Fruit fly (Drosophila melanogaster) whole organism, prepupa: ENCODE measurements around the gene CG13082.

Experiments used
- CG10669 ChIP-seq: fragments of 200-800 bp; sonication (Bioruptor generic); optimal IDR thresholded peaks from 3 replicates; lab custom pipeline; 2018; ENCODE audit warnings: missing biosample characterization, mild to moderate bottlenecking, missing genetic modification characterization, moderate library complexity
- CG11294 ChIP-seq: fragments of 200-800 bp; sonication (Bioruptor generic); IDR thresholded peaks from 2 replicates; pipeline ENCODE4 v1.3.6; 2022; ENCODE audit warnings: missing biosample characterization, missing genetic modification characterization
- CG11902 ChIP-seq: fragments of 200-800 bp; sonication (Bioruptor generic); optimal IDR thresholded peaks from 3 replicates; lab custom pipeline; 2016; ENCODE audit warnings: missing biosample characterization, missing genetic modification characterization
- CG1621 ChIP-seq: fragments of 200-800 bp; sonication (Bioruptor generic); optimal IDR thresholded peaks from 3 replicates; lab custom pipeline; 2018; ENCODE audit warnings: missing biosample characterization, mild to moderate bottlenecking, missing genetic modification characterization
- CG32006 ChIP-seq: fragments of 200-800 bp; sonication (Bioruptor generic); optimal IDR thresholded peaks from 3 replicates; lab custom pipeline; 2017; ENCODE audit warnings: missing biosample characterization, mild to moderate bottlenecking, missing genetic modification characterization
- CG34406 ChIP-seq: fragments of 200-800 bp; sonication (Bioruptor generic); optimal IDR thresholded peaks from 3 replicates; lab custom pipeline; 2016; ENCODE audit warnings: missing biosample characterization, missing genetic modification characterization
- CG4318 ChIP-seq: fragments of 200-800 bp; sonication (Bioruptor generic); optimal IDR thresholded peaks from 3 replicates; lab custom pipeline; 2017; ENCODE audit warnings: missing biosample characterization, mild to moderate bottlenecking, missing genetic modification characterization
- CG6792 ChIP-seq: fragments of 200-800 bp; sonication (Bioruptor generic); optimal IDR thresholded peaks from 3 replicates; lab custom pipeline; 2016; ENCODE audit warnings: missing biosample characterization, missing genetic modification characterization
- CG6854 ChIP-seq: fragments of 200-800 bp; sonication (Bioruptor generic); optimal IDR thresholded peaks from 2 replicates; lab custom pipeline; 2017; ENCODE audit warnings: missing biosample characterization, mild to moderate bottlenecking, missing genetic modification characterization
- CG7368 ChIP-seq: fragments of 200-800 bp; sonication (Bioruptor generic); optimal IDR thresholded peaks from 3 replicates; lab custom pipeline; 2016; ENCODE audit warnings: missing biosample characterization, missing genetic modification characterization
- CG8119 ChIP-seq: fragments of 200-800 bp; sonication (Bioruptor generic); IDR thresholded peaks from 3 replicates; pipeline ENCODE4 v1.3.6; 2022; ENCODE audit warnings: missing biosample characterization, missing genetic modification characterization
- CG8632 ChIP-seq: fragments of 200-800 bp; sonication (Bioruptor generic); optimal IDR thresholded peaks from 3 replicates; lab custom pipeline; 2016; ENCODE audit warnings: missing biosample characterization, missing genetic modification characterization
- Eip75B ChIP-seq: fragments of 200-800 bp; sonication (Bioruptor generic); optimal IDR thresholded peaks from 3 replicates; lab custom pipeline; 2016; ENCODE audit warnings: missing biosample characterization, missing genetic modification characterization
- Eip78C ChIP-seq: fragments of 200-800 bp; sonication (Bioruptor generic); peaks from one replicate; lab custom pipeline; 2016; ENCODE audit warnings: missing biosample characterization, missing genetic modification characterization
- Eip93F ChIP-seq: fragments of 200-800 bp; sonication (Bioruptor generic); optimal IDR thresholded peaks from 2 replicates; lab custom pipeline; 2016; ENCODE audit warnings: missing biosample characterization, mild to moderate bottlenecking, missing genetic modification characterization
- Ets96B ChIP-seq: fragments of 200-800 bp; optimal IDR thresholded peaks from 2 replicates; lab custom pipeline; 2019; ENCODE audit warnings: missing biosample characterization, mild to moderate bottlenecking, missing genetic modification characterization, moderate library complexity
- Hr38 ChIP-seq: sonication (Bioruptor generic); optimal IDR thresholded peaks from 2 replicates; lab custom pipeline; 2016; ENCODE audit warnings: missing biosample characterization, missing genetic modification characterization
- Hr39 ChIP-seq: fragments of 200-800 bp; sonication (Bioruptor generic); optimal IDR thresholded peaks from 2 replicates; lab custom pipeline; 2016; ENCODE audit warnings: missing biosample characterization, missing genetic modification characterization
- Hr4 ChIP-seq: fragments of 200-800 bp; sonication (Bioruptor generic); optimal IDR thresholded peaks from 3 replicates; lab custom pipeline; 2016; ENCODE audit warnings: missing biosample characterization, missing genetic modification characterization
- Smox ChIP-seq: fragments of 200-800 bp; sonication (Bioruptor generic); optimal IDR thresholded peaks from 3 replicates; lab custom pipeline; 2016; ENCODE audit warnings: missing biosample characterization, missing genetic modification characterization
- Sox102F ChIP-seq: fragments of 200-800 bp; sonication (Bioruptor generic); optimal IDR thresholded peaks from 2 replicates; lab custom pipeline; 2016; ENCODE audit warnings: missing biosample characterization, mild to moderate bottlenecking, missing genetic modification characterization
- achi ChIP-seq: fragments of 200-800 bp; sonication (Bioruptor generic); optimal IDR thresholded peaks from 3 replicates; lab custom pipeline; 2016; ENCODE audit warnings: missing biosample characterization, missing genetic modification characterization
- dac ChIP-seq: fragments of 200-800 bp; sonication (Bioruptor generic); optimal IDR thresholded peaks from 2 replicates; lab custom pipeline; 2017; ENCODE audit warnings: missing biosample characterization, mild to moderate bottlenecking, missing genetic modification characterization
- dsx ChIP-seq: fragments of 200-800 bp; optimal IDR thresholded peaks from 3 replicates; lab custom pipeline; 2019; ENCODE audit warnings: missing biosample characterization, mild to moderate bottlenecking, missing genetic modification characterization, moderate library complexity; ENCODE audit not compliant: poor library complexity, severe bottlenecking
- eg ChIP-seq: fragments of 200-800 bp; sonication (Bioruptor generic); IDR thresholded peaks from 3 replicates; pipeline ENCODE4 v1.3.6; 2022; ENCODE audit warnings: missing biosample characterization, missing genetic modification characterization
- fd59A ChIP-seq: fragments of 200-800 bp; sonication (Bioruptor generic); optimal IDR thresholded peaks from 2 replicates; lab custom pipeline; 2017; ENCODE audit warnings: missing biosample characterization, mild to moderate bottlenecking, missing genetic modification characterization, missing genetic modification reagents
- fd85E ChIP-seq: fragments of 200-800 bp; sonication (Bioruptor generic); optimal IDR thresholded peaks from 3 replicates; lab custom pipeline; 2016; ENCODE audit warnings: missing biosample characterization, missing genetic modification characterization
- fkh ChIP-seq: fragments of 200-800 bp; sonication (Bioruptor generic); optimal IDR thresholded peaks from 3 replicates; lab custom pipeline; 2017; ENCODE audit warnings: missing biosample characterization, mild to moderate bottlenecking, missing genetic modification characterization, moderate library complexity
- lz ChIP-seq: fragments of 200-800 bp; sonication (Bioruptor generic); optimal IDR thresholded peaks from 3 replicates; lab custom pipeline; 2016; ENCODE audit warnings: missing biosample characterization, missing genetic modification characterization
- net ChIP-seq: fragments of 200-800 bp; sonication (Bioruptor generic); optimal IDR thresholded peaks from 3 replicates; lab custom pipeline; 2016; ENCODE audit warnings: missing biosample characterization, missing genetic modification characterization
- pdm3 ChIP-seq: fragments of 200-800 bp; sonication (Bioruptor generic); optimal IDR thresholded peaks from 3 replicates; lab custom pipeline; 2016; ENCODE audit warnings: missing biosample characterization, missing genetic modification characterization
- salr ChIP-seq, 2 experiments: fragments of 200-800 bp; sonication (Bioruptor generic); optimal IDR thresholded peaks; 3 replicates each; lab custom pipeline; 2016 to 2018; ENCODE audit warnings: missing biosample characterization in 2 of 2, missing genetic modification characterization in 2 of 2, mild to moderate bottlenecking in 1 of 2
- spab ChIP-seq: fragments of 200-800 bp; sonication (Bioruptor generic); optimal IDR thresholded peaks from 2 replicates; lab custom pipeline; 2017; ENCODE audit warnings: missing biosample characterization, mild to moderate bottlenecking, missing genetic modification characterization, missing genetic modification reagents
- ss ChIP-seq, 2 experiments: fragments of 200-800 bp; sonication (Bioruptor generic); optimal IDR thresholded peaks; 2 replicates in 1 of 2; 3 replicates in 1 of 2; lab custom pipeline; 2017 to 2018; ENCODE audit warnings: mild to moderate bottlenecking in 2 of 2, missing biosample characterization in 2 of 2, missing genetic modification characterization in 2 of 2, moderate library complexity in 1 of 2
- svp ChIP-seq: fragments of 200-800 bp; sonication (Bioruptor generic); peaks from one replicate; lab custom pipeline; 2016; ENCODE audit warnings: missing biosample characterization, missing genetic modification characterization
- vri ChIP-seq: fragments of 200-800 bp; sonication (Bioruptor generic); optimal IDR thresholded peaks from 3 replicates; lab custom pipeline; 2016; ENCODE audit warnings: missing biosample characterization, mild to moderate bottlenecking, missing genetic modification characterization

CG13082 gene

DNA sequence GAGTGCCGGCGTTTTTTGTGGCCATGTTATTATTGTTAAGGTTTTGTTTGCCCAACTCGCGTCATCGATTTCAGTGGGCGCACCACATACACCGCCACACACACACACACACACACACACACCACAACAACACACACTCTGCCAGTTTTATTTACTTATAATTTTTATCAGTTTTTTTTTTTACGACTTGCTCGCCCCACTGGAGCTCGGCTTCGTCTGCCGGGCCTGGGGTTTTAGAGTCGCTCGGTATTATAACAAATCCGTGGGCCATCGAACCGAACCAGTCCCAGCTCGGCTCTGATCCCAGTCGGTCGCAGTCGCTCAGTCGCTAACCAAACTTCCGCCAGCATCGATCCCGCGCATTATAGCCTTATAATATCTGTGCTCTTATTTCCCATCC, 11.2 kb downstream of the CG13082 start (continued):
- TF ChIP-seq CG8632 (GFP tag; lab: Kevin White, UChicago) (no peak), svp (GFP tag; lab: Kevin White, UChicago) (peak; percentile 91), Hr38 (GFP tag; lab: Kevin White, UChicago) (no peak), dsx (GFP tag; lab: Kevin White, UChicago) (no peak), spab (GFP tag; lab: Kevin White, UChicago) (no peak), CG4318 (GFP tag; lab: Kevin White, UChicago) (no peak), Hr39 (GFP tag; lab: Kevin White, UChicago) (no peak), CG10669 (GFP tag; lab: Kevin White, UChicago) (no peak), Eip75B (GFP tag; lab: Kevin White, UChicago) (peak; percentile 68), Eip93F (GFP tag; lab: Kevin White, UChicago) (no peak), fd59A (no peak), eg (GFP tag; lab: Robert Waterston, UW) (no peak; the same call in 2 of the 3 replicates)

DNA sequence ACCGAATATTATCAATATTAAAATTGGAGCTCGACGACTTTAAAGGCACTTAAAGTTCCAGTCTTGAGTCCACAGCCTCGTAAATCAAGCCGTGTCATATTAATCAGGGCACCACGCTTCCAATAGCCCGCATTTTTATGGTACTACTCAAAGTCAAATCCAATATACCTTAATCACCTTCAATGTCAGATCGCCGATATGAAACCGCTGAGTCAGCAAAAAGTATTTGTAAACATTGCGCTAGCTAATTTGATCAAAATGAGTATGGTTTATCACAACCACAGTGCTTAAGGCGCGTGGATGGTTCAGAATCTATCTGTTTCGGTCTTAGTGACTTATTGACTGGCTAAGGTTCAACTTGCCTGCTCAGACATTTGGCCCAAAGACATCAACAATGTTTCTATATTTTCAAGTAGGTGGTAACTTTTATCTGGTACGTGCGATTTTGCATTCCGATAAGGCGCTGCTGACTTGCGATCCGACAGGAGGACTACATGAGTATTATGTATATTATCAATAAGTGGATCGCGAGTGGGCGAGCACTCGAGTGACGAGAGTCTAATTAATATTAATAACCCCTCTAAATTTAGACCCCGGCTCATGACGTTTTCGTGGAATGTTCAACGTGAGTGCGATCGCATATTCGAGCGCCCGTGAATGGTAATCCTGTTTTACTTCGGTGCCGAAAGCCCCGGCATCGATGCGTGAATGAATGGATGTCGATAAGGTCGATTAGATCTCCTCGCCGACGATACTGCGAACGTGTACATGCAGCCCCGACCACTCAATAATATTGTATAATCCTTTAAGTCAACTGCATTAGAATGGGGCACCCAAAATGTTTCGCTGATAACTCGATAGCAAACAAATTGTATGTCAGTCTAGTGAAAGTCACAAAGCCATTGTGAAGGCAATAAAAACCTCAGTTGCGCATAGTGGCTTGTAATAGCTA, 25.1 kb downstream of the CG13082 start, which contains the start of gene CG13078:
Gene CG13078 (plus strand): TSS at position 902 of the 952 bp plus-strand sequence.
- no peak for TF ChIP-seq Hr38 (GFP tag; lab: Kevin White, UChicago)
- TF ChIP-seq Eip75B (GFP tag; lab: Kevin White, UChicago): no peak
- no peak for TF ChIP-seq Hr39 (GFP tag; lab: Kevin White, UChicago)
- no peak for TF ChIP-seq Hr4 (GFP tag; lab: Kevin White, UChicago)

DNA sequence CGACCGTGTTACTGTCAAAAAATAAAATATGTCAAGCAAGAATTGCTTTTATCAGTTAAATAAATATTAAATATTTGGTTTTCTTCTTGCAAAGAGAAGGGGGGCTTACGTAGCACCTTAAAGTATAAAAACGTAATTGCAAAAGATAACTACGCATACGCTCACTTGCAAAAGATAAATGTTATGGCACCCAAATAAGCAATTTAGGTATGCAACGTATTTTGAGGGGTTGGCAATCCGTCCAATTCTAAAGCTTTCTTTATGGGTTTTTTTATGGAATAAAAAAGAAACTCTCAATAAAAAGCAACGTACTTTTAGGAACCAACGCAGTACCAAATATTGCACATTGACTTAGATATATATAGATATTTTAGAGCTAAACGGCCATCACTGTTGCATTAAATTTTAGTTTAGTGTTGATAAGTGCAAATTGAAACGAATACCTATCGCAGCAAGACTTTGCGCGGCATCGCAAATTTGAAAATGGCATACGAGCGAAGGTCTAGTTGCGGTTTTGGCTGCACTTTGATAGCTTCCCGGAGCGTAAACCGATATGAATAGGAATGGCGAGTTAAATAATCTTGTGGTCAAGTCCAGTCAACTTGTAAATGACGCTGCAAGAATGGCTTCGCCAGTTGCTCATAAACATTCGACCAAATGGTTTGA, 27.1 kb downstream of the CG13082 start, which contains the start of gene CG13077:
Gene CG13077 (plus strand): TSS at position 631 of the 666 bp plus-strand sequence.
- TF ChIP-seq fkh (GFP tag; lab: Kevin White, UChicago) (peak; percentile 40), achi (GFP tag; lab: Kevin White, UChicago) (no peak), Eip78C (GFP tag; lab: Kevin White, UChicago) (peak; percentile 38)
- TF ChIP-seq, all 60 proteins: peak for 2

DNA sequence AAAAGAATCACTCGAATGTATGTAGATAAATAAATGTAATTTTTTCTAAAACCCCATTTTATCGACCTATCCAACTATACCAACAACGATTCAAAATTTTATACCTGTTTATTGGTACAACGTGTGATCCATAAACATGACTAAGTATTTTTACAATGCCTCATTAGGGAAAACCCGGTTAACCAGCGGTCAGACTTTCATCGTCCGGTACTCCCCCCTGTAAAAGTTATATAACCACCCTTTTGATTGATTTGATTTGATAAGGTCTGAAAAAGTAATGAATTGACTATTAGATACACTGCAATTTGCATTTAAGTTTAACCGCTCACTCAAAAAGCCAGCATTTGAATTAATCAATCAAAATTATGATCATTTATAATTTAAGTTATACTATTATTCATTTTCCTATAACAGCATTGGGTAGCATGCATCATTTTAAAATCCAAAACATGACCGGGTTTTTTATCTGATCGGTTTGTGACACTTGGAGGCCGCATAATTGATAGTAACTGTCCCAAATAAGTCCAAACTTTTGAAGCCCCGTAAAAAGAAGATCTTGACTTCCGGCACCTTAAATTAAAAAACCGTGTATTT, 29.2 kb downstream of the CG13082 start:
- TF ChIP-seq pdm3 (no peak), CG7368 (GFP tag; lab: Kevin White, UChicago) (no peak), Eip78C (GFP tag; lab: Kevin White, UChicago) (peak; percentile 25), Ets96B (tag; lab: Kevin White, UChicago) (no peak), Hr4 (GFP tag; lab: Kevin White, UChicago) (no peak), vri (GFP tag; lab: Kevin White, UChicago) (peak; percentile 7), CG1621 (tag; lab: Kevin White, UChicago) (no peak)

DNA sequence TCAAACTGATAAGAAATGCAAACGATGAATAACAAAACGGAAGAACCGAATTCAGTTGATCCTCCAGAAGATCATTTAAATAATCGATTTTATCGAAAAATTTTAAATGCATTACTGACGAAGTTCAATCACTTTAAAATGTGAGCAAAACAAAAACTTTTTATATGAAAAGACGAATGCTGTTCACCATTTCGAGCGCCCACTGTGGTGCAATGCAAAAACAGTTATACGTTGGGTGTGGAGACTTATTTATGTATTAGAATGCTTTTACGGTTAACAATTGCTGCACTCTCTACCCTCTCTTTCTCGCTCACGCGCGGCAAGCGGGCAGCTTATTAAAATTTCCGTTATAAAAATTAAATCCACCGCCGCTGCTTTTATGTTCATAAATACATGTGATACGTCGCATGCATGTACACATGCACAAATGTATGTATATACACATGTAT, 32.6 kb downstream of the CG13082 start:
- TF ChIP-seq Smox (GFP tag; lab: Kevin White, UChicago) (no peak), CG7368 (GFP tag; lab: Kevin White, UChicago) (no peak), Eip93F (GFP tag; lab: Kevin White, UChicago) (peak; percentile 37), dsx (GFP tag; lab: Kevin White, UChicago) (no peak), Hr4 (GFP tag; lab: Kevin White, UChicago) (peak; percentile 73), Eip78C (GFP tag; lab: Kevin White, UChicago) (peak; percentile 83), pdm3 (peak; percentile 54), CG1621 (tag; lab: Kevin White, UChicago) (no peak), Ets96B (tag; lab: Kevin White, UChicago) (no peak), CG32006 (peak; percentile 69), Hr39 (GFP tag; lab: Kevin White, UChicago) (peak; percentile 44), CG11294 (no peak), dac (GFP tag; lab: Kevin White, UChicago) (peak; percentile 22), salr (GFP tag; optimal IDR thresholded peaks at IDR 0.05; lab: Kevin White, UChicago) (no peak), fd85E (GFP tag; lab: Kevin White, UChicago) (no peak), CG6854 (GFP tag; lab: Kevin White, UChicago) (no peak), lz (GFP tag; lab: Kevin White, UChicago) (peak; percentile 49), Sox102F (GFP tag; lab: Kevin White, UChicago) (peak; percentile 22), CG8119 (0 out of 3 replicates have a peak, but pooled peaks have one; percentile 39), CG34406 (GFP tag; lab: Kevin White, UChicago) (no peak), ss (GFP tag; optimal IDR thresholded peaks at IDR 0.05; lab: Kevin White, UChicago) (no peak), CG4318 (GFP tag; lab: Kevin White, UChicago) (peak; percentile 28), svp (GFP tag; lab: Kevin White, UChicago) (peak; percentile 90), CG6792 (GFP tag; lab: Kevin White, UChicago) (no peak), net (GFP tag; lab: Kevin White, UChicago) (peak; percentile 31), Hr38 (GFP tag; lab: Kevin White, UChicago) (no peak), CG11902 (no peak)
